Worm (Caenorhabditis elegans): ENCODE results near the gene eel-1.
A peak's percentile ranks its signal among the peaks of the same experiment; 100 is the strongest.

eel-1 gene

DNA sequence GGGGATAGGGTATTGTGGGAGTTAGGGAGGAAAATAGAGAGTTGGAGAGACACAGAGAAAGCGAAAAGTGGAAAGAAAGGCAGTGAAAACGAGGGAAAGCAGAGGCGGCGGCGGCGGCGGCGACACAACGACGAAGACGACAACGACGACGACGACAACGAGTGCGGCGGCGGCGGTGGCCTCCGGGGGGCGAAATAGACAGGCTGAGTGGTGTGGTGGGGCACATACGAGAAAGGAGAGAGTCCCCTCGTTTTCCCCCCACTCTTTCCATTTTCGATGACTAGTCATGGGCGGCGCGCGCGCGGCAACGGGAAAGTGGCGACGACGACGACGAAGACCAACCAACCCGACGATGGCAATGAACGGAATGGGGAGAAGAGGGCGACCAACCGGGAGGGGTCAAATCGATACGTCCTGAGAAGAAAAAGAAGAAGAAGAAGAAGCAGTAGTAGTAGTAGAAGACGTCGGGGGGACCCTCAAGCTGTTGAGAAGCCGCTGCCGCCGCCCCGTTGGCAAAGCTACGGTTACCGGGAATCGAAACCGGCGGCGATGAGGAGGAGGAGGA, 51.2 kb downstream of the eel-1 start (continued):
- no peak for TF ChIP-seq zfp-2 (tag; optimal IDR thresholded peaks at IDR 0.05)
- TF ChIP-seq duxl-1 (tag; optimal IDR thresholded peaks at IDR 0.05; ENCODE audit: poor library complexity) = no peak
- TF ChIP-seq ctbp-1 (GFP tag; IDR thresholded peaks at IDR 0.05) = peak; percentile 66; the same call in 1 of the 2 replicates
- TF ChIP-seq daf-16 (GFP tag; optimal IDR thresholded peaks at IDR 0.05) = no peak
- no peak for TF ChIP-seq daf-16 (tag; optimal IDR thresholded peaks at IDR 0.05)
- no peak for TF ChIP-seq pqm-1 (tag; optimal IDR thresholded peaks at IDR 0.05)
- 0 out of 2 replicates have a peak, but pooled peaks have one; percentile 32 for TF ChIP-seq pha-4 (GFP tag; IDR thresholded peaks at IDR 0.05)
- TF ChIP-seq pha-4 (tag; optimal IDR thresholded peaks at IDR 0.05) = no peak
- TF ChIP-seq madf-9 (GFP tag; conservative IDR thresholded peaks at IDR 0.05) = 0 out of 2 replicates have a peak, but pooled peaks have one; percentile 29
- TF ChIP-seq nhr-41 (GFP tag; IDR thresholded peaks at IDR 0.05) = no peak
- peak; percentile 85 for TF ChIP-seq hmg-1.1 (GFP tag; IDR thresholded peaks at IDR 0.05)
- no peak for TF ChIP-seq ztf-7 (tag; optimal IDR thresholded peaks at IDR 0.05)
- TF ChIP-seq Y75B8A.6 (GFP tag; IDR thresholded peaks at IDR 0.05) = no peak
- 0 out of 2 replicates have a peak, but pooled peaks have one; percentile 13 for TF ChIP-seq lin-1 (GFP tag; IDR thresholded peaks at IDR 0.05)
- TF ChIP-seq nhr-28 (tag; optimal IDR thresholded peaks at IDR 0.05) = no peak
- peak; percentile 18; the same call in 1 of the 2 replicates for TF ChIP-seq lin-38 (GFP tag; IDR thresholded peaks at IDR 0.05)
- no peak for TF ChIP-seq mdt-29 (GFP tag; IDR thresholded peaks at IDR 0.05)
- TF ChIP-seq F44E2.7 (GFP tag; IDR thresholded peaks at IDR 0.05) = no peak
- TF ChIP-seq vab-7 (GFP tag; IDR thresholded peaks at IDR 0.05) = peak; percentile 57; the same call in 1 of the 2 replicates
- peak; percentile 71 for TF ChIP-seq egl-43 (GFP tag; IDR thresholded peaks at IDR 0.05)
- no peak for TF ChIP-seq nhr-10 (tag; optimal IDR thresholded peaks at IDR 0.05)
- TF ChIP-seq madf-5 (GFP tag; IDR thresholded peaks at IDR 0.05) = no peak
- TF ChIP-seq nhr-42 (GFP tag; IDR thresholded peaks at IDR 0.05) = no peak
- TF ChIP-seq ceh-44 (GFP tag; IDR thresholded peaks at IDR 0.05) = no peak
- peak; percentile 97 for TF ChIP-seq set-16 (GFP tag; IDR thresholded peaks at IDR 0.05)
- TF ChIP-seq arid-1 (GFP tag; conservative IDR thresholded peaks at IDR 0.05) = no peak
- TF ChIP-seq rbr-2 (tag; optimal IDR thresholded peaks at IDR 0.05) = peak; percentile 81
- peak in 1 of 2 experiments; percentile 50 for TF ChIP-seq hif-1 (tag; optimal IDR thresholded peaks at IDR 0.05)
- 0 out of 2 replicates have a peak, but pooled peaks have one; percentile 26 for TF ChIP-seq lim-7 (GFP tag; IDR thresholded peaks at IDR 0.05)
- peak; percentile 62 for TF ChIP-seq hlh-30 (tag; optimal IDR thresholded peaks at IDR 0.05; ENCODE audit: insufficient read depth)
- TF ChIP-seq F37D6.2 (tag; optimal IDR thresholded peaks at IDR 0.05) = peak; percentile 57
- TF ChIP-seq snpc-4 (tag; optimal IDR thresholded peaks at IDR 0.05) = no peak
- TF ChIP-seq ztf-11 (tag; optimal IDR thresholded peaks at IDR 0.05) = no peak
- TF ChIP-seq F26F4.8 (GFP tag; conservative IDR thresholded peaks at IDR 0.05) = no peak
- TF ChIP-seq ZK337.2 (GFP tag; IDR thresholded peaks at IDR 0.05) = no peak
- TF ChIP-seq ceh-62 (tag; optimal IDR thresholded peaks at IDR 0.05) = no peak

DNA sequence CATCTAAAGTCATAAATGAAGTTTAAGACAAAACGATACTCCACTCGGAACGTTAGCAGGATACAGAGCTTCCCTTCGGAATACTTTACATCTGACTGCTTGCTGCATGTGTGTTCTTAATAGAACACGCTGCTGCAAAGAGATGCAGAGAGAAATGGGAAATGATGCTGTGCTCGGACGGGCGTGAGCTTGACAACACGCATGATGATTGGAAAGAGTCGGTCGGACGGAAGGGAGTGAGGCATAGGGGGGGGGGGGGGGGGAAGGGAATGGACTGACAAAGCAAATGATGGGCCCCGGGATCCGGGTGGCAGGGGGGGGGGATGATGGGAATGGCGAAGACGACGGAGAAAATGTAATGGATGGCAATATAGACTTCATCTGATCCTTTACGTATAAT, 52.6 kb downstream of the eel-1 start:
- TF ChIP-seq lin-1 (GFP tag; IDR thresholded peaks at IDR 0.05) (no peak), tra-1 (GFP tag; IDR thresholded peaks at IDR 0.05) (0 out of 2 replicates have a peak, but pooled peaks have one; percentile 14), aha-1 (tag) (peak; percentile 74), jun-1 (tag; optimal IDR thresholded peaks at IDR 0.05) (no peak), F49E8.2 (tag; optimal IDR thresholded peaks at IDR 0.05; ENCODE audit: borderline replicate concordance) (no peak), Y5F2A.4 (GFP tag; optimal IDR thresholded peaks at IDR 0.05) (no peak), set-16 (GFP tag; IDR thresholded peaks at IDR 0.05) (peak; percentile 93), F26F4.8 (GFP tag; conservative IDR thresholded peaks at IDR 0.05) (no peak), tag-97 (GFP tag; IDR thresholded peaks at IDR 0.05) (no peak), D1046.2 (GFP tag; IDR thresholded peaks at IDR 0.05) (no peak), lin-29 (GFP tag; IDR thresholded peaks at IDR 0.05) (no peak), daf-16 (GFP tag; optimal IDR thresholded peaks at IDR 0.05) (no peak), daf-16 (tag; optimal IDR thresholded peaks at IDR 0.05) (no peak), nhr-11 (tag; optimal IDR thresholded peaks at IDR 0.05) (no peak), dmd-9 (GFP tag; IDR thresholded peaks at IDR 0.05) (no peak), pha-4 (GFP tag; IDR thresholded peaks at IDR 0.05) (no peak), pha-4 (tag; optimal IDR thresholded peaks at IDR 0.05) (no peak), egl-27 (tag; optimal IDR thresholded peaks at IDR 0.05) (no peak), T20F7.1 (GFP tag; optimal IDR thresholded peaks at IDR 0.05) (no peak), daf-12 (tag; optimal IDR thresholded peaks at IDR 0.05) (no peak), hlh-30 (tag; optimal IDR thresholded peaks at IDR 0.05; ENCODE audit: insufficient read depth) (peak; percentile 63), arid-1 (GFP tag; conservative IDR thresholded peaks at IDR 0.05) (no peak), nhr-77 (tag; optimal IDR thresholded peaks at IDR 0.05) (no peak), nhr-41 (GFP tag; IDR thresholded peaks at IDR 0.05) (no peak)

Measured in whole organism, L4 larva.